Fruit fly (Drosophila melanogaster) whole organism, embryonic: ENCODE data around the gene park.

Source experiments
- B-H1 ChIP-seq: fragments of 200-800 bp; sonication (Bioruptor generic); IDR thresholded peaks from 3 replicates; pipeline ENCODE4 v1.3.6; 2022; ENCODE audit warnings: missing biosample characterization, missing genetic modification characterization
- BtbVII ChIP-seq: fragments of 200-800 bp; sonication (Bioruptor generic); optimal IDR thresholded peaks from 3 replicates; lab custom pipeline; 2017; ENCODE audit warnings: missing biosample characterization, mild to moderate bottlenecking, missing genetic modification characterization
- CG10462 ChIP-seq: fragments of 200-800 bp; sonication (Bioruptor generic); optimal IDR thresholded peaks from 2 replicates; lab custom pipeline; 2016; ENCODE audit warnings: missing biosample characterization, missing genetic modification characterization
- CG11247 ChIP-seq: fragments of 200-800 bp; sonication (Bioruptor generic); IDR thresholded peaks from 2 replicates; pipeline ENCODE4 v1.3.6; 2022; ENCODE audit warnings: missing biosample characterization, missing genetic modification characterization
- CG11398 ChIP-seq: fragments of 200-800 bp; sonication (Bioruptor generic); optimal IDR thresholded peaks from 2 replicates; lab custom pipeline; 2016; ENCODE audit warnings: missing biosample characterization, missing genetic modification characterization
- CG13287 ChIP-seq: fragments of 200-800 bp; sonication (Bioruptor generic); IDR thresholded peaks from 2 replicates; pipeline ENCODE4 v1.3.6; 2022; ENCODE audit warnings: missing biosample characterization, missing genetic modification characterization; ENCODE audit not compliant: partially characterized antibody
- CG17186 ChIP-seq: fragments of 200-800 bp; sonication (Bioruptor generic); optimal IDR thresholded peaks from 3 replicates; lab custom pipeline; 2017; ENCODE audit warnings: missing biosample characterization, missing genetic modification reagents, missing genetic modification characterization
- CG18619 ChIP-seq: fragments of 200-800 bp; sonication (Bioruptor generic); optimal IDR thresholded peaks from 3 replicates; lab custom pipeline; 2017; ENCODE audit warnings: missing biosample characterization, mild to moderate bottlenecking, missing genetic modification characterization
- CG2875 ChIP-seq: fragments of 200-800 bp; sonication (Bioruptor generic); optimal IDR thresholded peaks from 2 replicates; lab custom pipeline; 2017; ENCODE audit warnings: missing biosample characterization, mild to moderate bottlenecking, missing genetic modification characterization, missing genetic modification reagents
- CG2889 ChIP-seq: fragments of 200-800 bp; sonication (Bioruptor generic); IDR thresholded peaks from 3 replicates; pipeline ENCODE4 v1.3.6; 2022; ENCODE audit warnings: missing biosample characterization, missing genetic modification characterization
- CG30020 ChIP-seq: fragments of 200-800 bp; optimal IDR thresholded peaks from 2 replicates; lab custom pipeline; 2019; ENCODE audit warnings: missing biosample characterization, mild to moderate bottlenecking, missing genetic modification characterization, moderate library complexity
- CG32532 ChIP-seq: fragments of 200-800 bp; sonication (Bioruptor generic); IDR thresholded peaks from 2 replicates; pipeline ENCODE4 v1.3.6; 2022; ENCODE audit warnings: missing biosample characterization, missing genetic modification characterization
- CG3726 ChIP-seq: fragments of 200-800 bp; sonication (Bioruptor generic); IDR thresholded peaks from 3 replicates; pipeline ENCODE4, ENCODE4 v1.3.6; 2022; ENCODE audit warnings: missing biosample characterization, missing genetic modification characterization
- CG6683 ChIP-seq: fragments of 200-800 bp; sonication (Bioruptor generic); optimal IDR thresholded peaks from 2 replicates; lab custom pipeline; 2017; ENCODE audit warnings: missing biosample characterization, mild to moderate bottlenecking, missing genetic modification characterization, missing genetic modification reagents
- CG7963 ChIP-seq: fragments of 200-800 bp; sonication (Bioruptor generic); IDR thresholded peaks from 3 replicates; pipeline ENCODE4 v1.3.6; 2022; ENCODE audit warnings: missing biosample characterization, missing genetic modification characterization; ENCODE audit not compliant: partially characterized antibody
- CG7987 ChIP-seq: fragments of 200-800 bp; sonication (Bioruptor generic); optimal IDR thresholded peaks from 2 replicates; lab custom pipeline; 2018; ENCODE audit warnings: missing biosample characterization, mild to moderate bottlenecking, missing genetic modification characterization, moderate library complexity
- CG8388 ChIP-seq: fragments of 200-800 bp; sonication (Bioruptor generic); optimal IDR thresholded peaks from 2 replicates; lab custom pipeline; 2019; ENCODE audit warnings: missing biosample characterization, mild to moderate bottlenecking, missing genetic modification characterization, moderate library complexity
- CG8944 ChIP-seq: fragments of 200-800 bp; sonication (Bioruptor generic); optimal IDR thresholded peaks from 3 replicates; lab custom pipeline; 2016; ENCODE audit warnings: missing biosample characterization, missing genetic modification characterization
- CG9817 ChIP-seq: fragments of 200-800 bp; sonication (Bioruptor generic); optimal IDR thresholded peaks from 2 replicates; lab custom pipeline; 2018; ENCODE audit warnings: missing biosample characterization, mild to moderate bottlenecking, missing genetic modification characterization, moderate library complexity
- D19B ChIP-seq: fragments of 200-800 bp; sonication (Bioruptor generic); optimal IDR thresholded peaks from 2 replicates; lab custom pipeline; 2017; ENCODE audit warnings: missing biosample characterization, mild to moderate bottlenecking, missing genetic modification characterization
- Drgx ChIP-seq: fragments of 200-800 bp; sonication (Bioruptor generic); IDR thresholded peaks from 2 replicates; pipeline ENCODE4 v1.3.6; 2022; ENCODE audit warnings: missing biosample characterization, missing genetic modification characterization
- ERR ChIP-seq: fragments of 200-800 bp; sonication (Bioruptor generic); optimal IDR thresholded peaks from 2 replicates; lab custom pipeline; 2016; ENCODE audit warnings: missing biosample characterization, missing genetic modification characterization
- Elba2 ChIP-seq: fragments of 200-800 bp; sonication (Bioruptor generic); optimal IDR thresholded peaks from 3 replicates; lab custom pipeline; 2016; ENCODE audit warnings: missing biosample characterization, missing genetic modification characterization
- Ets97D ChIP-seq: fragments of 200-800 bp; sonication (Bioruptor generic); optimal IDR thresholded peaks from 3 replicates; lab custom pipeline; 2016; ENCODE audit warnings: missing biosample characterization, missing genetic modification characterization
- Fer1 ChIP-seq: fragments of 200-800 bp; sonication (Bioruptor generic); optimal IDR thresholded peaks from 2 replicates; lab custom pipeline; 2017; ENCODE audit warnings: missing biosample characterization, mild to moderate bottlenecking, missing genetic modification characterization
- Fer2 ChIP-seq: fragments of 200-800 bp; sonication (Bioruptor generic); optimal IDR thresholded peaks from 2 replicates; lab custom pipeline; 2018; ENCODE audit warnings: missing biosample characterization, mild to moderate bottlenecking, missing genetic modification characterization, moderate library complexity
- H15 ChIP-seq: fragments of 200-800 bp; sonication (Bioruptor generic); IDR thresholded peaks from 3 replicates; pipeline ENCODE4 v1.3.6; 2022; ENCODE audit warnings: missing biosample characterization, missing genetic modification characterization
- HLH54F ChIP-seq: fragments of 200-800 bp; sonication (Bioruptor generic); optimal IDR thresholded peaks from 3 replicates; lab custom pipeline; 2016; ENCODE audit warnings: missing biosample characterization, missing genetic modification characterization
- HmgD ChIP-seq: fragments of 200-800 bp; sonication (Bioruptor generic); optimal IDR thresholded peaks from 3 replicates; lab custom pipeline; 2016; ENCODE audit warnings: missing biosample characterization, missing genetic modification characterization
- MESR4 ChIP-seq: fragments of 200-800 bp; sonication (Bioruptor generic); optimal IDR thresholded peaks from 2 replicates; lab custom pipeline; 2018; ENCODE audit warnings: missing biosample characterization, mild to moderate bottlenecking, missing genetic modification characterization, moderate library complexity
- Max ChIP-seq: fragments of 200-800 bp; sonication (Bioruptor generic); optimal IDR thresholded peaks from 2 replicates; lab custom pipeline; 2016; ENCODE audit warnings: missing biosample characterization, mild to moderate bottlenecking, missing genetic modification characterization
- Tbp ChIP-seq: fragments of >200 bp; optimal IDR thresholded peaks from 2 replicates; lab custom pipeline; 2018; ENCODE audit warnings: missing biosample characterization, missing genetic modification characterization
- Vsx1 ChIP-seq: fragments of 200-800 bp; sonication (Bioruptor generic); optimal IDR thresholded peaks from 2 replicates; lab custom pipeline; 2017; ENCODE audit warnings: missing biosample characterization, mild to moderate bottlenecking, missing genetic modification characterization, missing genetic modification reagents
- caup ChIP-seq: fragments of 200-800 bp; sonication (Bioruptor generic); optimal IDR thresholded peaks from 3 replicates; lab custom pipeline; 2017; ENCODE audit warnings: missing biosample characterization, mild to moderate bottlenecking, missing genetic modification characterization, moderate library complexity; ENCODE audit not compliant: severe bottlenecking
- danr ChIP-seq: fragments of 200-800 bp; sonication (Bioruptor generic); IDR thresholded peaks from 2 replicates; pipeline ENCODE4 v1.3.6; 2022; ENCODE audit warnings: missing biosample characterization, missing genetic modification characterization
- ems ChIP-seq: fragments of 200-800 bp; sonication (Bioruptor generic); optimal IDR thresholded peaks from 3 replicates; lab custom pipeline; 2016; ENCODE audit warnings: missing biosample characterization, missing genetic modification characterization
- en ChIP-seq: fragments of 200-800 bp; sonication (Bioruptor generic); optimal IDR thresholded peaks from 2 replicates; lab custom pipeline; 2016; ENCODE audit warnings: missing biosample characterization, missing genetic modification characterization
- fd102C ChIP-seq: fragments of 200-800 bp; sonication (Bioruptor generic); optimal IDR thresholded peaks from 2 replicates; lab custom pipeline; 2018; ENCODE audit warnings: missing biosample characterization, mild to moderate bottlenecking, missing genetic modification characterization, moderate library complexity
- fd64A ChIP-seq: fragments of 200-800 bp; sonication (Bioruptor generic); optimal IDR thresholded peaks from 3 replicates; lab custom pipeline; 2018; ENCODE audit warnings: missing biosample characterization, mild to moderate bottlenecking, missing genetic modification characterization
- gcm2 ChIP-seq: fragments of 200-800 bp; sonication (Bioruptor generic); optimal IDR thresholded peaks from 2 replicates; lab custom pipeline; 2016; ENCODE audit warnings: missing biosample characterization, missing genetic modification characterization
- hb ChIP-seq: fragments of 200-800 bp; sonication (Bioruptor generic); IDR thresholded peaks from 3 replicates; pipeline ENCODE4 v1.3.6; 2022; ENCODE audit warnings: missing biosample characterization, missing genetic modification characterization; ENCODE audit not compliant: partially characterized antibody
- her ChIP-seq: fragments of 200-800 bp; sonication (Bioruptor generic); optimal IDR thresholded peaks from 2 replicates; lab custom pipeline; 2016; ENCODE audit warnings: missing biosample characterization, missing genetic modification characterization
- hth ChIP-seq: fragments of >200 bp; optimal IDR thresholded peaks from 2 replicates; lab custom pipeline; 2017; ENCODE audit warnings: inconsistent platforms
- lmd ChIP-seq: fragments of 200-800 bp; sonication (Bioruptor generic); IDR thresholded peaks from 2 replicates; pipeline ENCODE4 v1.3.6; 2022; ENCODE audit warnings: missing biosample characterization, missing genetic modification characterization
- mld ChIP-seq: fragments of 200-800 bp; sonication (Bioruptor generic); IDR thresholded peaks from 3 replicates; pipeline ENCODE4 v1.3.6; 2022; ENCODE audit warnings: missing biosample characterization, missing genetic modification characterization; ENCODE audit not compliant: partially characterized antibody
- nau ChIP-seq: fragments of 200-800 bp; sonication (Bioruptor generic); optimal IDR thresholded peaks from 3 replicates; lab custom pipeline; 2017; ENCODE audit warnings: missing biosample characterization, mild to moderate bottlenecking, missing genetic modification characterization, missing genetic modification reagents
- sqz ChIP-seq: fragments of 200-800 bp; sonication (Bioruptor generic); optimal IDR thresholded peaks from 3 replicates; lab custom pipeline; 2018; ENCODE audit warnings: missing biosample characterization, mild to moderate bottlenecking, missing genetic modification characterization
- tin ChIP-seq: fragments of 200-800 bp; sonication (Bioruptor generic); optimal IDR thresholded peaks from 3 replicates; lab custom pipeline; 2016; ENCODE audit warnings: missing biosample characterization, missing genetic modification characterization
- tio ChIP-seq: fragments of 200-800 bp; sonication (Bioruptor generic); optimal IDR thresholded peaks from 2 replicates; lab custom pipeline; 2017; ENCODE audit warnings: missing biosample characterization, missing genetic modification characterization, inconsistent platforms
- wek ChIP-seq: fragments of 200-800 bp; sonication (Bioruptor generic); optimal IDR thresholded peaks from 3 replicates; lab custom pipeline; 2018; ENCODE audit warnings: missing biosample characterization, mild to moderate bottlenecking, missing genetic modification characterization, moderate library complexity
- yki ChIP-seq: fragments of >200 bp; optimal IDR thresholded peaks from 3 replicates; lab custom pipeline; 2018
- zfh2 ChIP-seq: fragments of 200-800 bp; sonication (Bioruptor generic); optimal IDR thresholded peaks from 2 replicates; lab custom pipeline; 2016; ENCODE audit warnings: missing biosample characterization, missing genetic modification characterization

park gene

DNA sequence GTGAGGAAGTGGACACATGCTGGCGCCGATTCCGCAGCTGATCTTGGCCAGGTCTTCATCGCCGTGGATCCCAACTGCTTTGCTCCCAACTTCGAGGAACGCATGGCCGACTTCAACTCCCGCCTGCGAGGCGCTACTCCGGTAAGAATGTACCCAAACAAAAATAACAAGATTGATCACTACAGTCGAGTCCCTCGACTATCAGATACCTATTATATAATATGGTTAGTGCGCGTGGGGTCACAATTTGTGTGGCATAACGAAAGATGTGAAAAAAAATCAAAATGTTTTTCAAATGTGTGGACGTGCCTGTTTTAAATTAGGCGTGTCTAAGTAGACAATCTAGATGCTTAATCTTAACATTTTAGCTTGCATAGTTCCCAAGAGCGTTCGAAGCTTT, 9.8 kb upstream of the park start (continued):
- TF ChIP-seq ems (no peak), D19B (peak; percentile 29), tio (GFP tag; lab: Kevin White, UChicago) (no peak), CG13287 (GFP tag; lab: Robert Waterston, UW) (peak; percentile 42), CG30020 (no peak), nau (no peak), lmd (GFP tag; lab: Robert Waterston, UW) (no peak), Tbp (GFP tag; lab: Kevin White, UChicago) (no peak), sqz (GFP tag; lab: Kevin White, UChicago) (no peak), Fer1 (no peak), CG10462 (GFP tag; lab: Kevin White, UChicago) (no peak), Drgx (no peak), CG8944 (no peak), HmgD (GFP tag; lab: Kevin White, UChicago) (no peak), CG18619 (GFP tag; lab: Kevin White, UChicago) (no peak), MESR4 (no peak), CG7963 (GFP tag; lab: Robert Waterston, UW) (peak; percentile 66; the same call in 2 of the 3 replicates), ERR (GFP tag; lab: Kevin White, UChicago) (no peak), BtbVII (GFP tag; lab: Kevin White, UChicago) (no peak), hb (GFP tag; lab: Robert Waterston, UW) (0 out of 3 replicates have a peak, but pooled peaks have one; percentile 49), fd64A (GFP tag; lab: Kevin White, UChicago) (no peak), CG17186 (GFP tag; lab: Kevin White, UChicago) (no peak), Fer2 (no peak), tin (GFP tag; lab: Kevin White, UChicago) (no peak), CG2889 (no peak), her (no peak), CG11247 (GFP tag; lab: Robert Waterston, UW) (no peak), yki (lab: Kevin White, UChicago) (no peak), Vsx1 (no peak), mld (GFP tag; lab: Robert Waterston, UW) (0 out of 3 replicates have a peak, but pooled peaks have one; percentile 45), CG2875 (GFP tag; lab: Kevin White, UChicago) (no peak), Ets97D (GFP tag; lab: Kevin White, UChicago) (no peak), zfh2 (GFP tag; lab: Kevin White, UChicago) (no peak), CG7987 (GFP tag; lab: Kevin White, UChicago) (no peak), hth (lab: Kevin White, UChicago) (no peak), CG11398 (GFP tag; lab: Kevin White, UChicago) (no peak), CG6683 (GFP tag; lab: Kevin White, UChicago) (no peak), Max (no peak), H15 (GFP tag; lab: Robert Waterston, UW) (no peak), CG8388 (GFP tag; lab: Kevin White, UChicago) (no peak), caup (GFP tag; lab: Kevin White, UChicago) (no peak), en (GFP tag; lab: Kevin White, UChicago) (no peak), gcm2 (GFP tag; lab: Kevin White, UChicago) (no peak), B-H1 (GFP tag; lab: Robert Waterston, UW) (no peak), wek (no peak), HLH54F (GFP tag; lab: Kevin White, UChicago) (no peak), CG3726 (GFP tag; lab: Robert Waterston, UW) (no peak), CG32532 (GFP tag; lab: Robert Waterston, UW) (no peak), danr (GFP tag; lab: Robert Waterston, UW) (no peak), CG9817 (tag; lab: Kevin White, UChicago) (no peak), fd102C (GFP tag; lab: Kevin White, UChicago) (no peak), Elba2 (GFP tag; lab: Kevin White, UChicago) (no peak)
